ENCODE assay signal across 1 fruit fly cellular context in genomic region chrX:6770924-6771323, dm6.
TF ChIP-seq lines count a peak whose summit lies in the region.

Gene Coq7, plus strand, starts transcription at chrX:6771225.

TF ChIP-seq in whole organism, embryonic, 481 proteins besides CTCF, POLR2A, EP300 and RAD21 (continued from another document):
- TF ChIP-seq dm (GFP tag; optimal IDR thresholded peaks at IDR 0.05; lab: Kevin White, UChicago), result peak; percentile 43
- peak; percentile 73 for TF ChIP-seq peb (GFP tag; IDR thresholded peaks at IDR 0.05; lab: Robert Waterston, UW)
- TF ChIP-seq Adf1 (GFP tag; IDR thresholded peaks at IDR 0.05; lab: Robert Waterston, UW), result peak; percentile 64; the same call in 1 of the 2 replicates
- TF ChIP-seq CG14710 (tag; optimal IDR thresholded peaks at IDR 0.05; lab: Kevin White, UChicago), result peak; percentile 91
- peak; percentile 89 for TF ChIP-seq E2f1 (GFP tag; IDR thresholded peaks at IDR 0.05; lab: Robert Waterston, UW)
- peak; percentile 94 for TF ChIP-seq Xbp1 (GFP tag; optimal IDR thresholded peaks at IDR 0.05; lab: Kevin White, UChicago)
- TF ChIP-seq Side (GFP tag; optimal IDR thresholded peaks at IDR 0.05; lab: Kevin White, UChicago), result peak; percentile 25
- TF ChIP-seq her (GFP tag; optimal IDR thresholded peaks at IDR 0.05; lab: Kevin White, UChicago), result no peak
- no peak for TF ChIP-seq CG13296 (GFP tag; optimal IDR thresholded peaks at IDR 0.05; lab: Kevin White, UChicago)
- TF ChIP-seq CG32772 (GFP tag; IDR thresholded peaks at IDR 0.05; lab: Robert Waterston, UW), result peak; percentile 90
